Worm (Caenorhabditis elegans): ENCODE results near the gene ZC302.3.
A peak's percentile ranks its signal among the peaks of the same experiment; 100 is the strongest.

DNA sequence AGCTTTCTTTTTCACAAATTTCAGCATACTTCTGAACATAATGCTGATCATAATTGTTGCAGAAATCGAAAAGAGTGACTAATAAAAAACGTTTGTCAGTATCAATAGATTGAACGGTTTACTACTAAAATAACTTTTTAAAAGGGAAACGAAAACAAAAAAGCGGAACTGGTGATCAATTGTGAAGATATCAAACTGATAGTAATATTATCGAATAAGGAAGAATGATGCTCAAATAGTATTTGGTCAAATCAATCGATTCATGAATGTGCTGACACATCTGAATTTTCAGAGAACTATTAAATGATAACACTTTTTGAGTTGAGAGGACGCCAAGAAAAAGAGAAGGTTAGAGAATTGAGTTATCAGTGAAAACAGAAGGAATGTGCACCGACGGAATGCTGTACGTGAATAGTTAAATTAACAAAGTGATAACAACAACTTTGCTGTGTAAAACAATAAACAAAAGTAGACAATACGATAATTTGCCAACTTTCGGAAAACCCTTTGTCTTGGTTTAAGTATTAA is 35.3 kb upstream of the ZC302.3 start, which contains the start of gene D1054.5:
- TF ChIP-seq nhr-25 (tag; optimal IDR thresholded peaks at IDR 0.05) (no peak), pqm-1 (tag; optimal IDR thresholded peaks at IDR 0.05) (peak; percentile 91), tbx-2 (tag; optimal IDR thresholded peaks at IDR 0.05) (no peak), zag-1 (tag; optimal IDR thresholded peaks at IDR 0.05) (no peak), egl-5 (tag; optimal IDR thresholded peaks at IDR 0.05) (no peak), nhr-43 (tag; optimal IDR thresholded peaks at IDR 0.05; ENCODE audit: poor library complexity, severe bottlenecking) (no peak), jun-1 (tag; optimal IDR thresholded peaks at IDR 0.05) (peak; percentile 80), skn-1 (tag; optimal IDR thresholded peaks at IDR 0.05) (no peak)

All from whole organism, L3 larva.